Worm (Caenorhabditis elegans): ENCODE data around the gene K09E4.4.

K09E4.4 gene

DNA sequence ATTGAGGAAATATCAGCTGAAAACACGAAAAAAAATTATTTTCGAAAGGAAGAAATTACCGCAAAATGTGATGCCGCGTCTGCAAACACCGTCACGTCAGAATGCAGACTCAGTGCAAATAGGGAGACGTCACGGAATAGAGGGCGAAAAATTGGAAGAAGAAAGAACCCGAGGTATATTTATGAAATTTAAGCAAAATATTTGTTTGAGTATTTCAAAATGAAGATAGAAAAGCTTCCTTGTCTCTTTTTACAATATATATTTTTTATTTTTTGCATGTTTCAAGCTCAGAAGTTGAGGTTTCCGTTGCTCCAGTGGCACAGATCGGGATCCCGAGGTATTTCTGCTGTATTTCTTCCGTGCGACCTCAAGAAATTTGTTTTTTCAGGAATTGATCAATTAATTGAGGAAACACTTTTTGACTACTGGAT is 21.9 kb upstream of the K09E4.4 start, which contains the start of gene W03H9.2:
W03H9.2 (minus strand) TSS at position 32 of the 431 bp plus-strand sequence.
- TF ChIP-seq aly-2 (tag; optimal IDR thresholded peaks at IDR 0.05), result peak; percentile 63
- no peak for TF ChIP-seq hpl-2 (GFP tag; optimal IDR thresholded peaks at IDR 0.05)
- TF ChIP-seq nhr-76 (tag; optimal IDR thresholded peaks at IDR 0.05), result no peak
- peak; percentile 73 for TF ChIP-seq unc-130 (tag; optimal IDR thresholded peaks at IDR 0.05)
- peak; percentile 73 for TF ChIP-seq unc-86 (tag; optimal IDR thresholded peaks at IDR 0.05)
- no peak for TF ChIP-seq jun-1 (tag; optimal IDR thresholded peaks at IDR 0.05)
- peak; percentile 76 for TF ChIP-seq tbx-2 (tag; optimal IDR thresholded peaks at IDR 0.05)
- no peak for TF ChIP-seq mab-9 (GFP tag; IDR thresholded peaks at IDR 0.05)
- TF ChIP-seq hlh-4 (tag; optimal IDR thresholded peaks at IDR 0.05), result peak; percentile 57
- peak; percentile 87 for TF ChIP-seq lir-3 (tag; optimal IDR thresholded peaks at IDR 0.05; ENCODE audit: poor library complexity)
- TF ChIP-seq swsn-7 (tag; optimal IDR thresholded peaks at IDR 0.05), result peak; percentile 70
- no peak for TF ChIP-seq nhr-237 (tag; optimal IDR thresholded peaks at IDR 0.05)
- peak; percentile 51 for TF ChIP-seq lin-13 (GFP tag; optimal IDR thresholded peaks at IDR 0.05)
- TF ChIP-seq irx-1 (tag; optimal IDR thresholded peaks at IDR 0.05), result peak; percentile 65
- no peak for TF ChIP-seq skn-1 (tag; optimal IDR thresholded peaks at IDR 0.05)
- TF ChIP-seq egl-13 (tag; optimal IDR thresholded peaks at IDR 0.05), result peak; percentile 70
- TF ChIP-seq nhr-71 (tag; optimal IDR thresholded peaks at IDR 0.05), result peak; percentile 87
- TF ChIP-seq nhr-77 (tag; optimal IDR thresholded peaks at IDR 0.05), result peak; percentile 78
- TF ChIP-seq snpc-4 (tag; optimal IDR thresholded peaks at IDR 0.05), result peak; percentile 54
- TF ChIP-seq nhr-84 (tag; optimal IDR thresholded peaks at IDR 0.05), result no peak
- peak; percentile 79 for TF ChIP-seq nhr-19 (GFP tag; conservative IDR thresholded peaks at IDR 0.05)
- TF ChIP-seq dpl-1 (GFP tag; optimal IDR thresholded peaks at IDR 0.05), result peak; percentile 66 to 84 (median 83)
- TF ChIP-seq lin-39 (tag; optimal IDR thresholded peaks at IDR 0.05), result no peak
- TF ChIP-seq pqm-1 (tag; optimal IDR thresholded peaks at IDR 0.05), result no peak
- TF ChIP-seq ztf-4 (tag; optimal IDR thresholded peaks at IDR 0.05), result no peak
- TF ChIP-seq pax-3 (tag; optimal IDR thresholded peaks at IDR 0.05), result peak; percentile 93
- TF ChIP-seq ces-1 (GFP tag; optimal IDR thresholded peaks at IDR 0.05), result no peak
- TF ChIP-seq nhr-28 (tag; optimal IDR thresholded peaks at IDR 0.05), result no peak
- TF ChIP-seq ceh-88 (GFP tag; IDR thresholded peaks at IDR 0.05), result peak; percentile 67; the same call in 1 of the 2 replicates
- peak in 2 of 6 experiments; percentile 12 to 20 for TF ChIP-seq elt-3 (tag; optimal IDR thresholded peaks at IDR 0.05)
- peak; percentile 26 for TF ChIP-seq Y116A8C.19 (tag; optimal IDR thresholded peaks at IDR 0.05; ENCODE audit: borderline replicate concordance)
- TF ChIP-seq isw-1 (GFP tag; IDR thresholded peaks at IDR 0.05), result peak; percentile 73
- TF ChIP-seq ceh-90 (tag; optimal IDR thresholded peaks at IDR 0.05), result peak; percentile 66
- peak; percentile 76 for TF ChIP-seq lsy-2 (tag; optimal IDR thresholded peaks at IDR 0.05)
- peak; percentile 49 for TF ChIP-seq zip-4 (GFP tag; optimal IDR thresholded peaks at IDR 0.05)
- TF ChIP-seq nhr-11 (tag; optimal IDR thresholded peaks at IDR 0.05), result no peak
- TF ChIP-seq hlh-17 (GFP tag; optimal IDR thresholded peaks at IDR 0.05; ENCODE audit: borderline replicate concordance), result no peak
- TF ChIP-seq nhr-20 (tag; optimal IDR thresholded peaks at IDR 0.05), result peak; percentile 77
- TF ChIP-seq sptf-1 (tag; optimal IDR thresholded peaks at IDR 0.05), result no peak
- TF ChIP-seq F16B12.6 (tag; optimal IDR thresholded peaks at IDR 0.05), result peak; percentile 97
- no peak for TF ChIP-seq nhr-12 (tag; optimal IDR thresholded peaks at IDR 0.05)
- peak; percentile 69 for TF ChIP-seq fkh-4 (tag; optimal IDR thresholded peaks at IDR 0.05; ENCODE audit: borderline replicate concordance)
- no peak for TF ChIP-seq tlp-1 (tag; optimal IDR thresholded peaks at IDR 0.05)
- TF ChIP-seq efl-1 (optimal IDR thresholded peaks at IDR 0.05), result peak; percentile 73 to 86
- TF ChIP-seq efl-1 (GFP tag; optimal IDR thresholded peaks at IDR 0.05 in 1 of 2), result peak; percentile 81 to 98
- TF ChIP-seq fos-1 (tag; optimal IDR thresholded peaks at IDR 0.05), result no peak
- TF ChIP-seq ceh-63 (GFP tag; optimal IDR thresholded peaks at IDR 0.05), result peak; percentile 65
- TF ChIP-seq sup-37 (GFP tag; optimal IDR thresholded peaks at IDR 0.05), result no peak
- TF ChIP-seq rnt-1 (tag; optimal IDR thresholded peaks at IDR 0.05), result peak; percentile 90
- no peak for TF ChIP-seq pag-3 (tag; optimal IDR thresholded peaks at IDR 0.05; ENCODE audit: borderline replicate concordance, insufficient read depth)
- no peak for TF ChIP-seq unc-30 (tag; optimal IDR thresholded peaks at IDR 0.05)
- no peak for TF ChIP-seq fkh-10 (GFP tag; optimal IDR thresholded peaks at IDR 0.05)
- TF ChIP-seq snu-23 (GFP tag; optimal IDR thresholded peaks at IDR 0.05), result peak; percentile 81
- peak; percentile 81 for TF ChIP-seq dsc-1 (tag; optimal IDR thresholded peaks at IDR 0.05)

All from whole organism, L1 larva.